Fruit fly (Drosophila melanogaster) whole organism, embryonic: ENCODE results near the gene St2.

Experiments
- Bteb2 ChIP-seq: fragments of 200-800 bp; sonication (Bioruptor generic); optimal IDR thresholded peaks from 2 replicates; lab custom pipeline; 2016; ENCODE audit warnings: missing biosample characterization, missing genetic modification characterization
- CG1024 ChIP-seq: fragments of 200-800 bp; sonication (Bioruptor generic); IDR thresholded peaks from 2 replicates; pipeline ENCODE4 v1.3.6; 2022; ENCODE audit warnings: missing biosample characterization, missing genetic modification characterization
- CG10462 ChIP-seq: fragments of 200-800 bp; sonication (Bioruptor generic); optimal IDR thresholded peaks from 2 replicates; lab custom pipeline; 2016; ENCODE audit warnings: missing biosample characterization, missing genetic modification characterization
- CG11398 ChIP-seq: fragments of 200-800 bp; sonication (Bioruptor generic); optimal IDR thresholded peaks from 2 replicates; lab custom pipeline; 2016; ENCODE audit warnings: missing biosample characterization, missing genetic modification characterization
- CG11695 ChIP-seq: fragments of 200-800 bp; sonication (Bioruptor generic); IDR thresholded peaks from 3 replicates; pipeline ENCODE4 v1.3.6; 2022; ENCODE audit warnings: missing biosample characterization, missing genetic modification characterization
- CG11696 ChIP-seq: fragments of 200-800 bp; sonication (Bioruptor generic); IDR thresholded peaks from 2 replicates; pipeline ENCODE4 v1.3.6; 2022; ENCODE audit warnings: missing biosample characterization, missing genetic modification characterization
- CG12155 ChIP-seq: fragments of 200-800 bp; sonication (Bioruptor generic); optimal IDR thresholded peaks from 3 replicates; lab custom pipeline; 2016; ENCODE audit warnings: missing biosample characterization, missing genetic modification characterization
- CG13287 ChIP-seq: fragments of 200-800 bp; sonication (Bioruptor generic); IDR thresholded peaks from 2 replicates; pipeline ENCODE4 v1.3.6; 2022; ENCODE audit warnings: missing biosample characterization, missing genetic modification characterization; ENCODE audit not compliant: partially characterized antibody
- CG14050 ChIP-seq: fragments of 200-800 bp; sonication (Bioruptor generic); IDR thresholded peaks from 3 replicates; pipeline ENCODE4 v1.3.6; 2022; ENCODE audit warnings: missing biosample characterization, missing genetic modification characterization
- CG1529 ChIP-seq: fragments of 200-800 bp; sonication (Bioruptor generic); optimal IDR thresholded peaks from 3 replicates; lab custom pipeline; 2018; ENCODE audit warnings: missing biosample characterization, missing genetic modification characterization
- CG17829 ChIP-seq: fragments of 200-800 bp; optimal IDR thresholded peaks from 2 replicates; lab custom pipeline; 2019; ENCODE audit warnings: missing biosample characterization, mild to moderate bottlenecking, missing genetic modification characterization, moderate library complexity
- CG17912 ChIP-seq: fragments of 200-800 bp; sonication (Bioruptor generic); optimal IDR thresholded peaks from 2 replicates; lab custom pipeline; 2018; ENCODE audit warnings: missing biosample characterization, mild to moderate bottlenecking, missing genetic modification characterization
- CG18599 ChIP-seq: fragments of 200-800 bp; sonication (Bioruptor generic); optimal IDR thresholded peaks from 3 replicates; lab custom pipeline; 2017; ENCODE audit warnings: missing biosample characterization, missing genetic modification characterization, mild to moderate bottlenecking, moderate library complexity, missing genetic modification reagents
- CG2120 ChIP-seq: fragments of 200-800 bp; sonication (Bioruptor generic); optimal IDR thresholded peaks from 3 replicates; lab custom pipeline; 2016; ENCODE audit warnings: missing biosample characterization, missing genetic modification characterization
- CG30431 ChIP-seq: fragments of 200-800 bp; sonication (Bioruptor generic); optimal IDR thresholded peaks from 2 replicates; lab custom pipeline; 2017; ENCODE audit warnings: missing biosample characterization, missing genetic modification characterization
- CG32772 ChIP-seq: fragments of 200-800 bp; sonication (Bioruptor generic); IDR thresholded peaks from 2 replicates; pipeline ENCODE4 v1.3.6; 2022; ENCODE audit warnings: missing biosample characterization, missing genetic modification characterization
- CG3847 ChIP-seq: fragments of 200-800 bp; sonication (Bioruptor generic); IDR thresholded peaks from 2 replicates; pipeline ENCODE4 v1.3.6; 2022; ENCODE audit warnings: missing biosample characterization, missing genetic modification characterization
- CG4360 ChIP-seq: fragments of 200-800 bp; sonication (Bioruptor generic); IDR thresholded peaks from 2 replicates; pipeline ENCODE4 v1.3.6; 2022; ENCODE audit warnings: missing biosample characterization, missing genetic modification characterization
- CG4820 ChIP-seq: fragments of 200-800 bp; sonication (Bioruptor generic); optimal IDR thresholded peaks from 3 replicates; lab custom pipeline; 2016; ENCODE audit warnings: missing biosample characterization, missing genetic modification characterization
- CG5245 ChIP-seq: fragments of 200-800 bp; sonication (Bioruptor generic); optimal IDR thresholded peaks from 3 replicates; lab custom pipeline; 2016; ENCODE audit warnings: missing biosample characterization, missing genetic modification characterization
- CG7271 ChIP-seq: fragments of 200-800 bp; sonication (Bioruptor generic); optimal IDR thresholded peaks from 2 replicates; lab custom pipeline; 2018; ENCODE audit warnings: missing biosample characterization, mild to moderate bottlenecking, missing genetic modification characterization, moderate library complexity
- CG7745 ChIP-seq: fragments of 200-800 bp; sonication (Bioruptor generic); optimal IDR thresholded peaks from 2 replicates; lab custom pipeline; 2018; ENCODE audit warnings: missing biosample characterization, mild to moderate bottlenecking, missing genetic modification characterization, moderate library complexity
- CG9797 ChIP-seq: fragments of 200-800 bp; sonication (Bioruptor generic); optimal IDR thresholded peaks from 3 replicates; lab custom pipeline; 2018; ENCODE audit warnings: missing biosample characterization, mild to moderate bottlenecking, missing genetic modification characterization
- CG9932 ChIP-seq: fragments of 200-800 bp; sonication (Bioruptor generic); IDR thresholded peaks from 2 replicates; pipeline ENCODE4 v1.3.6; 2022; ENCODE audit warnings: missing biosample characterization, missing genetic modification characterization
- Deaf1 ChIP-seq: fragments of 200-800 bp; optimal IDR thresholded peaks from 3 replicates; lab custom pipeline; 2019; ENCODE audit warnings: missing biosample characterization, mild to moderate bottlenecking, missing genetic modification characterization, moderate library complexity
- Dek ChIP-seq: fragments of 200-800 bp; sonication (Bioruptor generic); optimal IDR thresholded peaks from 3 replicates; lab custom pipeline; 2019; ENCODE audit warnings: missing biosample characterization, mild to moderate bottlenecking, missing genetic modification characterization, moderate library complexity
- Drgx ChIP-seq: fragments of 200-800 bp; sonication (Bioruptor generic); IDR thresholded peaks from 2 replicates; pipeline ENCODE4 v1.3.6; 2022; ENCODE audit warnings: missing biosample characterization, missing genetic modification characterization
- Fer1 ChIP-seq: fragments of 200-800 bp; sonication (Bioruptor generic); optimal IDR thresholded peaks from 2 replicates; lab custom pipeline; 2017; ENCODE audit warnings: missing biosample characterization, mild to moderate bottlenecking, missing genetic modification characterization
- Hand ChIP-seq: fragments of 200-800 bp; sonication (Bioruptor generic); optimal IDR thresholded peaks from 2 replicates; lab custom pipeline; 2017; ENCODE audit warnings: mild to moderate bottlenecking, missing biosample characterization, missing genetic modification reagents, missing genetic modification characterization
- Hr39 ChIP-seq: fragments of >200 bp; optimal IDR thresholded peaks from 2 replicates; lab custom pipeline; 2017
- Hsf ChIP-seq: fragments of 200-800 bp; sonication (Bioruptor generic); optimal IDR thresholded peaks from 3 replicates; lab custom pipeline; 2016; ENCODE audit warnings: missing biosample characterization, missing genetic modification characterization
- Ravus ChIP-seq: fragments of 200-800 bp; sonication (Bioruptor generic); IDR thresholded peaks from 2 replicates; pipeline ENCODE4 v1.3.6; 2022; ENCODE audit warnings: missing biosample characterization, missing genetic modification characterization
- Rfx ChIP-seq: fragments of 200-800 bp; sonication (Bioruptor generic); IDR thresholded peaks from 2 replicates; pipeline ENCODE4 v1.3.6; 2022; ENCODE audit warnings: missing biosample characterization, missing genetic modification characterization
- Usf ChIP-seq: fragments of 200-800 bp; sonication (Bioruptor generic); optimal IDR thresholded peaks from 2 replicates; lab custom pipeline; 2017; ENCODE audit warnings: missing genotype, missing biosample characterization, missing genetic modification characterization
- al ChIP-seq: fragments of 200-800 bp; sonication (Bioruptor generic); IDR thresholded peaks from 2 replicates; pipeline ENCODE4 v1.3.6; 2022; ENCODE audit warnings: missing biosample characterization, missing genetic modification characterization
- amos ChIP-seq: fragments of 200-800 bp; sonication (Bioruptor generic); IDR thresholded peaks from 2 replicates; pipeline ENCODE4 v1.3.6; 2022; ENCODE audit warnings: missing biosample characterization, missing genetic modification characterization; ENCODE audit not compliant: partially characterized antibody
- bbx ChIP-seq: fragments of 200-800 bp; sonication (Bioruptor generic); IDR thresholded peaks from 2 replicates; pipeline ENCODE4 v1.3.6; 2022; ENCODE audit warnings: missing biosample characterization, missing genetic modification characterization; ENCODE audit not compliant: partially characterized antibody
- crp ChIP-seq, 2 experiments: fragments of 200-800 bp; sonication (Bioruptor generic); optimal IDR thresholded peaks; 2 replicates in 1 of 2; 3 replicates in 1 of 2; lab custom pipeline; 2017; ENCODE audit warnings: missing biosample characterization in 2 of 2, missing genetic modification characterization in 2 of 2, mild to moderate bottlenecking in 1 of 2, moderate library complexity in 1 of 2
- dimm ChIP-seq: fragments of 200-800 bp; sonication (Bioruptor generic); IDR thresholded peaks from 2 replicates; pipeline ENCODE4 v1.3.6; 2022; ENCODE audit warnings: missing biosample characterization, missing genetic modification characterization
- fd64A ChIP-seq: fragments of 200-800 bp; sonication (Bioruptor generic); optimal IDR thresholded peaks from 3 replicates; lab custom pipeline; 2018; ENCODE audit warnings: missing biosample characterization, mild to moderate bottlenecking, missing genetic modification characterization
- fd96Cb ChIP-seq: fragments of 200-800 bp; sonication (Bioruptor generic); optimal IDR thresholded peaks from 2 replicates; lab custom pipeline; 2018; ENCODE audit warnings: missing biosample characterization, mild to moderate bottlenecking, missing genetic modification characterization, moderate library complexity
- gem ChIP-seq: fragments of 200-800 bp; sonication (Bioruptor generic); optimal IDR thresholded peaks from 2 replicates; lab custom pipeline; 2019; ENCODE audit warnings: missing biosample characterization, mild to moderate bottlenecking, missing genetic modification characterization, moderate library complexity
- nerfin-2 ChIP-seq: fragments of 200-800 bp; sonication (Bioruptor generic); IDR thresholded peaks from 2 replicates; pipeline ENCODE4 v1.3.6; 2022; ENCODE audit warnings: missing biosample characterization, missing genetic modification characterization; ENCODE audit not compliant: partially characterized antibody
- pb ChIP-seq: fragments of 200-800 bp; sonication (Bioruptor generic); optimal IDR thresholded peaks from 3 replicates; lab custom pipeline; 2016; ENCODE audit warnings: missing biosample characterization, missing genetic modification characterization
- pfk ChIP-seq: fragments of 200-800 bp; sonication (Bioruptor generic); optimal IDR thresholded peaks from 2 replicates; lab custom pipeline; 2018; ENCODE audit warnings: missing biosample characterization, mild to moderate bottlenecking, missing genetic modification characterization, moderate library complexity
- schlank ChIP-seq: fragments of 200-800 bp; sonication (Bioruptor generic); optimal IDR thresholded peaks from 2 replicates; lab custom pipeline; 2018; ENCODE audit warnings: missing biosample characterization, mild to moderate bottlenecking, missing genetic modification characterization
- toy ChIP-seq: fragments of 200-800 bp; sonication (Bioruptor generic); IDR thresholded peaks from 2 replicates; pipeline ENCODE4 v1.3.6; 2022; ENCODE audit warnings: missing biosample characterization, missing genetic modification characterization
- tup ChIP-seq: fragments of 200-800 bp; sonication (Bioruptor generic); optimal IDR thresholded peaks from 2 replicates; lab custom pipeline; 2016; ENCODE audit warnings: missing biosample characterization, mild to moderate bottlenecking, missing genetic modification characterization, moderate library complexity
- wek ChIP-seq: fragments of 200-800 bp; sonication (Bioruptor generic); optimal IDR thresholded peaks from 3 replicates; lab custom pipeline; 2018; ENCODE audit warnings: missing biosample characterization, mild to moderate bottlenecking, missing genetic modification characterization, moderate library complexity
- zen ChIP-seq: fragments of 200-800 bp; sonication (Bioruptor generic); optimal IDR thresholded peaks from 3 replicates; lab custom pipeline; 2018; ENCODE audit warnings: missing biosample characterization, mild to moderate bottlenecking, missing genetic modification characterization, moderate library complexity

St2 gene

DNA sequence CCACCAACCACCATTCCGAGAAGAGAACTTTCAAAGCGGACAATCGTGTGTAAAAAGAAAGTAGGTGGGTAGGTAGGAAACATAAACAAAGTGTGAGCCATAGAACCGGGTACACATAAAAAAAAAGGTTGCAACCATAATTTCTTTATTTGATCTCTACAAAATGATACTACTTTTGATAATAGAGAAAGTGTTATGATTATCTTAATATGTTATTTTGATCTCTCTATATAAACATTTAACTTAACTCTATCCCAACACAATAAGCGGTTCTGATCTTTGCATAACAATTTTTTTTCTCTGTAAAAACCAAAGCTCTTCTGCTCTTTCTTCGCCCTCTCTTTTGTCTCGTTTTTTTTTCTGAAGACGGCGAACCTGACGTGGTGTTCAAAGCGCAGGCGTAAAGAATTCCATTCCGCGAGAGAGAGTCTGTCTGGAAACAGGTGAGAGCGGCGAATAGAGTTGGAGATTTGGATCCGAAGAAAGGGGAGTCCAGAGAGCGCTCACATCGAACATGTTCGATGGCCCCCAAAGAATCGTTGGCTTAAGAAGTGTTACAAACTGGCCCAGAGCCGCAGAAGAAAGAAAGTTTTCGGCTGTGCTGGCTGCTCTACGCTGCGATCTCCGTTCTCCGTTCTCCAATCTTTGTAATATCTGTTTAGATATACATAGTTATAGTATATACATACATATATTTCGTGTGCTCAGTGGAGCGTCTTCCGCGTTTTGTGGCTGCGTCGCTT lies 4.6 kb upstream of the St2 start (continued):
- TF ChIP-seq Hand (GFP tag; lab: Kevin White, UChicago) (no peak), Hr39 (no peak), CG3847 (GFP tag; lab: Robert Waterston, UW) (0 out of 2 replicates have a peak, but pooled peaks have one; percentile 13), Drgx (GFP tag; lab: Robert Waterston, UW) (peak; percentile 63), crp (GFP tag; optimal IDR thresholded peaks at IDR 0.05; lab: Kevin White, UChicago) (no peak), CG4820 (GFP tag; lab: Kevin White, UChicago) (peak; percentile 65), toy (no peak), nerfin-2 (GFP tag; lab: Robert Waterston, UW) (no peak), CG4360 (GFP tag; lab: Robert Waterston, UW) (no peak), CG2120 (GFP tag; lab: Kevin White, UChicago) (peak; percentile 31), Ravus (GFP tag; lab: Robert Waterston, UW) (no peak), bbx (GFP tag; lab: Robert Waterston, UW) (no peak), CG17912 (GFP tag; lab: Kevin White, UChicago) (no peak), CG13287 (GFP tag; lab: Robert Waterston, UW) (no peak), CG14050 (no peak), CG11696 (GFP tag; lab: Robert Waterston, UW) (no peak), Hsf (GFP tag; lab: Kevin White, UChicago) (peak; percentile 60), pfk (GFP tag; lab: Kevin White, UChicago) (no peak), CG1024 (GFP tag; lab: Robert Waterston, UW) (peak; percentile 47; the same call in 1 of the 2 replicates), CG30431 (GFP tag; lab: Kevin White, UChicago) (no peak), CG11398 (GFP tag; lab: Kevin White, UChicago) (peak; percentile 45), amos (GFP tag; lab: Robert Waterston, UW) (no peak), CG7271 (peak; percentile 54), dimm (GFP tag; lab: Robert Waterston, UW) (no peak), Dek (tag; lab: Kevin White, UChicago) (peak; percentile 1), CG9932 (no peak), Deaf1 (tag; lab: Kevin White, UChicago) (no peak), Bteb2 (GFP tag; lab: Kevin White, UChicago) (peak; percentile 28), CG11695 (no peak), CG7745 (no peak), CG10462 (GFP tag; lab: Kevin White, UChicago) (peak; percentile 30), Usf (GFP tag; lab: Kevin White, UChicago) (peak; percentile 22), wek (GFP tag; lab: Kevin White, UChicago) (no peak), tup (no peak), CG5245 (GFP tag; lab: Kevin White, UChicago) (peak; percentile 28), Rfx (GFP tag; lab: Robert Waterston, UW) (0 out of 2 replicates have a peak, but pooled peaks have one; percentile 27), CG17829 (tag; lab: Kevin White, UChicago) (peak; percentile 82), schlank (tag; lab: Kevin White, UChicago) (no peak), CG18599 (GFP tag; lab: Kevin White, UChicago) (peak; percentile 18), fd96Cb (tag; lab: Kevin White, UChicago) (peak; percentile 69), CG12155 (GFP tag; lab: Kevin White, UChicago) (no peak), fd64A (peak; percentile 27), al (GFP tag; lab: Robert Waterston, UW) (no peak), Fer1 (GFP tag; lab: Kevin White, UChicago) (no peak), gem (tag; lab: Kevin White, UChicago) (peak; percentile 83), CG9797 (no peak), CG1529 (GFP tag; lab: Kevin White, UChicago) (peak; percentile 84), CG32772 (peak; percentile 44; the same call in 1 of the 2 replicates), pb (GFP tag; lab: Kevin White, UChicago) (no peak), zen (tag; lab: Kevin White, UChicago) (peak; percentile 49)
